Worm (Caenorhabditis elegans): ENCODE measurements around the gene ugt-59.
A peak's percentile ranks its signal among the peaks of the same experiment; 100 is the strongest.

The ugt-59 gene

DNA sequence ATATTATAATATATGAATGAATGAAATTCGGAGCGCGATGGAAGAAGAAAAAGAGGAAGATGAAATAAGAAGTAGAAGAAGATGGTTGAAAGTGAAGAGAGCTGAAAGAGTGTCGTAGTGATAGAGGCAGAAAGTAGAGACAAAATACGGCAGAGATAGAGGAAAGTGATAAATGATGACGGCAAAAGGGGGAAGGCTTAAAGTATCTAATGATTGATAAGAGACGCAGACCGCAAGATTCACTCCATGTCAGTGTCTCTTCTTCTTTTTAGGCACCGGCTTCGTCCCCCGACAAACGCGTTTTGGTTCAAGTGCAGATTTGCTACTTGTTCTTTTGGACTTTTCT is 18.1 kb upstream of the ugt-59 start (continued):
- no peak for TF ChIP-seq ztf-4 (tag; optimal IDR thresholded peaks at IDR 0.05)
- TF ChIP-seq aha-1 (tag; optimal IDR thresholded peaks at IDR 0.05): no peak
- no peak for TF ChIP-seq nhr-12 (tag; optimal IDR thresholded peaks at IDR 0.05)
- TF ChIP-seq lin-14 (GFP tag; optimal IDR thresholded peaks at IDR 0.05): peak; percentile 80
- TF ChIP-seq xbp-1 (tag; optimal IDR thresholded peaks at IDR 0.05): peak; percentile 13
- TF ChIP-seq nhr-90 (tag; optimal IDR thresholded peaks at IDR 0.05; ENCODE audit: poor library complexity): peak; percentile 58
- TF ChIP-seq swsn-7 (tag; optimal IDR thresholded peaks at IDR 0.05): peak; percentile 64
- no peak for TF ChIP-seq nhr-237 (tag; optimal IDR thresholded peaks at IDR 0.05)
- peak; percentile 8 for TF ChIP-seq lin-13 (GFP tag; optimal IDR thresholded peaks at IDR 0.05)
- TF ChIP-seq dpl-1 (GFP tag; optimal IDR thresholded peaks at IDR 0.05): peak in 1 of 3 experiments; percentile 5
- TF ChIP-seq egl-27 (tag; optimal IDR thresholded peaks at IDR 0.05): peak in 1 of 2 experiments; percentile 45
- TF ChIP-seq C04F5.9 (tag; optimal IDR thresholded peaks at IDR 0.05): no peak
- peak; percentile 88 for TF ChIP-seq fkh-8 (tag; optimal IDR thresholded peaks at IDR 0.05)
- TF ChIP-seq nhr-11 (tag; optimal IDR thresholded peaks at IDR 0.05): peak; percentile 41
- peak; percentile 71 for TF ChIP-seq nhr-20 (tag; optimal IDR thresholded peaks at IDR 0.05)
- TF ChIP-seq irx-1 (tag; optimal IDR thresholded peaks at IDR 0.05): no peak
- peak; percentile 68 for TF ChIP-seq nhr-85 (tag)
- peak in 1 of 2 experiments; percentile 45 for TF ChIP-seq mdl-1 (tag; optimal IDR thresholded peaks at IDR 0.05)
- TF ChIP-seq hpl-2 (GFP tag; optimal IDR thresholded peaks at IDR 0.05): peak; percentile 15
- TF ChIP-seq lir-3 (tag; optimal IDR thresholded peaks at IDR 0.05; ENCODE audit: poor library complexity): no peak
- TF ChIP-seq C16A3.4 (tag; optimal IDR thresholded peaks at IDR 0.05): peak; percentile 46
- no peak for TF ChIP-seq hlh-17 (GFP tag; optimal IDR thresholded peaks at IDR 0.05; ENCODE audit: borderline replicate concordance)
- TF ChIP-seq efl-3 (GFP tag; optimal IDR thresholded peaks at IDR 0.05): no peak
- peak; percentile 28 to 33 for TF ChIP-seq efl-1 (optimal IDR thresholded peaks at IDR 0.05)
- peak in 1 of 2 experiments; percentile 93 for TF ChIP-seq efl-1 (GFP tag; optimal IDR thresholded peaks at IDR 0.05 in 1 of 2)
- TF ChIP-seq fos-1 (tag; optimal IDR thresholded peaks at IDR 0.05): peak; percentile 63
- no peak for TF ChIP-seq ceh-88 (GFP tag; IDR thresholded peaks at IDR 0.05)
- TF ChIP-seq vab-15 (tag; optimal IDR thresholded peaks at IDR 0.05): no peak
- no peak for TF ChIP-seq sptf-1 (tag; optimal IDR thresholded peaks at IDR 0.05)
- TF ChIP-seq lin-39 (tag; optimal IDR thresholded peaks at IDR 0.05): peak; percentile 67
- TF ChIP-seq unc-86 (tag; optimal IDR thresholded peaks at IDR 0.05): no peak
- no peak for TF ChIP-seq unc-30 (tag; optimal IDR thresholded peaks at IDR 0.05)
- peak in 1 of 3 experiments; percentile 40 for TF ChIP-seq ceh-82 (tag; optimal IDR thresholded peaks at IDR 0.05)
- TF ChIP-seq nhr-71 (tag; optimal IDR thresholded peaks at IDR 0.05): peak; percentile 85
- no peak for TF ChIP-seq ceh-63 (GFP tag; optimal IDR thresholded peaks at IDR 0.05)

DNA sequence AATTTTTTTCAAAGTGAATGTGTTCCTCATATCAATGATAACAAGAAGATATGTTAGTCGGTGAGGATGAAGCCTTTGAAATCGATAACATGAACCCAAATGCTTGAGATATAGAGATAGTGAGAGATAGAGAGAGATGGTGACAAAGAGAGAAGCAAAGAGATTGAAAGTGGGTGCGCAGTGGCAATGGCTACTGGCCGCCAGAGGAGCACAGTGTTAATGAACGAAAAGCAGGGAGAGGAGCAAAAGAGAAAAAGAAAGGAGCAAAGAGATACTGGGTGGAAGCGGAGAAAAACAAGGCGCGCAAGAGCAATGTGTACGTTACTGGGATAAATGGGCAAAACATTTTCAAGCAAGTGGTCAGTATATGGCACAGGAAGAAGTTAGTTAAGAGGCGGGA is 15.8 kb upstream of the ugt-59 start:
- TF ChIP-seq snu-23 (GFP tag; optimal IDR thresholded peaks at IDR 0.05) (peak; percentile 55), pqm-1 (tag; optimal IDR thresholded peaks at IDR 0.05) (no peak), unc-86 (tag; optimal IDR thresholded peaks at IDR 0.05) (no peak), aly-2 (tag; optimal IDR thresholded peaks at IDR 0.05) (no peak), ceh-82 (tag; optimal IDR thresholded peaks at IDR 0.05) (peak in 2 of 3 experiments; percentile 14 to 63), lsy-2 (tag; optimal IDR thresholded peaks at IDR 0.05) (peak; percentile 28 to 43), lin-14 (GFP tag; optimal IDR thresholded peaks at IDR 0.05) (peak; percentile 80), mep-1 (tag; optimal IDR thresholded peaks at IDR 0.05) (peak; percentile 61), ceh-63 (GFP tag; optimal IDR thresholded peaks at IDR 0.05) (no peak), xbp-1 (tag; optimal IDR thresholded peaks at IDR 0.05) (peak; percentile 23), tbx-2 (tag; optimal IDR thresholded peaks at IDR 0.05) (peak; percentile 55), zag-1 (tag; optimal IDR thresholded peaks at IDR 0.05) (no peak), rnt-1 (tag; optimal IDR thresholded peaks at IDR 0.05) (peak; percentile 70), efl-1 (optimal IDR thresholded peaks at IDR 0.05) (peak in 1 of 2 experiments; percentile 41), efl-1 (GFP tag; optimal IDR thresholded peaks at IDR 0.05 in 1 of 2) (no peak), fkh-8 (tag; optimal IDR thresholded peaks at IDR 0.05) (peak; percentile 52), lin-35 (GFP tag; optimal IDR thresholded peaks at IDR 0.05) (peak in 1 of 2 experiments; percentile 22), egl-13 (tag; optimal IDR thresholded peaks at IDR 0.05) (peak; percentile 20), dsc-1 (tag; optimal IDR thresholded peaks at IDR 0.05) (peak; percentile 24), swsn-7 (tag; optimal IDR thresholded peaks at IDR 0.05) (peak; percentile 46), nhr-71 (tag; optimal IDR thresholded peaks at IDR 0.05) (peak; percentile 56), fkh-10 (GFP tag; optimal IDR thresholded peaks at IDR 0.05) (peak; percentile 15)
